Fruit fly (Drosophila melanogaster) whole organism, embryonic: ENCODE data around the gene CG6465.

Source experiments
- Asciz ChIP-seq: fragments of 200-800 bp; sonication (Bioruptor generic); optimal IDR thresholded peaks from 2 replicates; lab custom pipeline; 2017; ENCODE audit warnings: missing biosample characterization, mild to moderate bottlenecking, missing genetic modification characterization, missing genetic modification reagents
- CG10654 ChIP-seq: fragments of 200-800 bp; sonication (Bioruptor generic); optimal IDR thresholded peaks from 2 replicates; lab custom pipeline; 2016; ENCODE audit warnings: missing biosample characterization, missing genetic modification characterization
- CG11093 ChIP-seq: fragments of 200-800 bp; sonication (Bioruptor generic); IDR thresholded peaks from 3 replicates; pipeline ENCODE4 v1.3.6; 2022; ENCODE audit warnings: missing biosample characterization, missing genetic modification characterization
- CG11247 ChIP-seq: fragments of 200-800 bp; sonication (Bioruptor generic); IDR thresholded peaks from 2 replicates; pipeline ENCODE4 v1.3.6; 2022; ENCODE audit warnings: missing biosample characterization, missing genetic modification characterization
- CG11560 ChIP-seq: fragments of 200-800 bp; sonication (Bioruptor generic); IDR thresholded peaks from 3 replicates; pipeline ENCODE4 v1.3.6; 2022; ENCODE audit warnings: missing biosample characterization, missing genetic modification characterization
- CG12219 ChIP-seq: fragments of 200-800 bp; sonication (Bioruptor generic); optimal IDR thresholded peaks from 3 replicates; lab custom pipeline; 2018; ENCODE audit warnings: missing biosample characterization, mild to moderate bottlenecking, missing genetic modification characterization
- CG12769 ChIP-seq: fragments of 200-800 bp; sonication (Bioruptor generic); optimal IDR thresholded peaks from 2 replicates; lab custom pipeline; 2019; ENCODE audit warnings: missing biosample characterization, mild to moderate bottlenecking, missing genetic modification characterization, moderate library complexity
- CG14014 ChIP-seq: fragments of 200-800 bp; sonication (Bioruptor generic); IDR thresholded peaks from 2 replicates; pipeline ENCODE4 v1.3.6; 2022; ENCODE audit warnings: missing biosample characterization, missing genetic modification characterization
- CG15269 ChIP-seq: fragments of 200-800 bp; sonication (Bioruptor generic); optimal IDR thresholded peaks from 2 replicates; lab custom pipeline; 2018; ENCODE audit warnings: missing biosample characterization, mild to moderate bottlenecking, missing genetic modification characterization, moderate library complexity
- CG1603 ChIP-seq: fragments of 200-800 bp; sonication (Bioruptor generic); optimal IDR thresholded peaks from 2 replicates; lab custom pipeline; 2019; ENCODE audit warnings: missing biosample characterization, mild to moderate bottlenecking, missing genetic modification characterization, moderate library complexity
- CG17912 ChIP-seq: fragments of 200-800 bp; sonication (Bioruptor generic); optimal IDR thresholded peaks from 2 replicates; lab custom pipeline; 2018; ENCODE audit warnings: missing biosample characterization, mild to moderate bottlenecking, missing genetic modification characterization
- CG3065 ChIP-seq: fragments of 200-800 bp; sonication (Bioruptor generic); optimal IDR thresholded peaks from 2 replicates; lab custom pipeline; 2016; ENCODE audit warnings: missing biosample characterization, missing genetic modification characterization
- CG4404 ChIP-seq: fragments of 200-800 bp; sonication (Bioruptor generic); IDR thresholded peaks from 2 replicates; pipeline ENCODE4 v1.3.6; 2022; ENCODE audit warnings: missing biosample characterization, missing genetic modification characterization
- CG4854 ChIP-seq: fragments of 200-800 bp; sonication (Bioruptor generic); optimal IDR thresholded peaks from 2 replicates; lab custom pipeline; 2016; ENCODE audit warnings: missing biosample characterization, missing genetic modification characterization, inconsistent platforms
- CG6813 ChIP-seq: fragments of 200-800 bp; sonication (Bioruptor generic); optimal IDR thresholded peaks from 2 replicates; lab custom pipeline; 2017; ENCODE audit warnings: missing biosample characterization, missing genetic modification characterization, mild to moderate bottlenecking, moderate library complexity, missing genetic modification reagents
- CG7271 ChIP-seq: fragments of 200-800 bp; sonication (Bioruptor generic); optimal IDR thresholded peaks from 2 replicates; lab custom pipeline; 2018; ENCODE audit warnings: missing biosample characterization, mild to moderate bottlenecking, missing genetic modification characterization, moderate library complexity
- CG7372 ChIP-seq: fragments of 200-800 bp; sonication (Bioruptor generic); IDR thresholded peaks from 2 replicates; pipeline ENCODE4 v1.3.6; 2022; ENCODE audit warnings: missing biosample characterization, missing genetic modification characterization
- CG8281 ChIP-seq: fragments of 200-800 bp; sonication (Bioruptor generic); optimal IDR thresholded peaks from 2 replicates; lab custom pipeline; 2018; ENCODE audit warnings: missing biosample characterization, mild to moderate bottlenecking, missing genetic modification characterization, moderate library complexity
- CG8359 ChIP-seq: fragments of 200-800 bp; sonication (Bioruptor generic); optimal IDR thresholded peaks from 2 replicates; lab custom pipeline; 2017; ENCODE audit warnings: missing biosample characterization, mild to moderate bottlenecking, missing genetic modification characterization, borderline replicate concordance
- CG9609 ChIP-seq: fragments of 200-800 bp; sonication (Bioruptor generic); optimal IDR thresholded peaks from 3 replicates; lab custom pipeline; 2016; ENCODE audit warnings: missing biosample characterization, missing genetic modification characterization
- Dip3 ChIP-seq: fragments of 200-800 bp; sonication (Bioruptor generic); optimal IDR thresholded peaks from 3 replicates; lab custom pipeline; 2016; ENCODE audit warnings: missing biosample characterization, missing genetic modification characterization
- Doc2 ChIP-seq: fragments of 200-800 bp; sonication (Bioruptor generic); IDR thresholded peaks from 2 replicates; pipeline ENCODE4 v1.3.6; 2022; ENCODE audit warnings: missing biosample characterization, missing genetic modification characterization
- Dref ChIP-seq: fragments of 200-800 bp; sonication (Bioruptor generic); IDR thresholded peaks from 2 replicates; pipeline ENCODE4 v1.3.6; 2022; ENCODE audit warnings: missing biosample characterization, missing genetic modification characterization
- Hand ChIP-seq: fragments of 200-800 bp; sonication (Bioruptor generic); optimal IDR thresholded peaks from 2 replicates; lab custom pipeline; 2017; ENCODE audit warnings: mild to moderate bottlenecking, missing biosample characterization, missing genetic modification reagents, missing genetic modification characterization
- HmgD ChIP-seq: fragments of 200-800 bp; sonication (Bioruptor generic); optimal IDR thresholded peaks from 3 replicates; lab custom pipeline; 2016; ENCODE audit warnings: missing biosample characterization, missing genetic modification characterization
- Hr3 ChIP-seq: fragments of 200-800 bp; sonication (Bioruptor generic); optimal IDR thresholded peaks from 3 replicates; lab custom pipeline; 2016; ENCODE audit warnings: missing biosample characterization, missing genetic modification characterization
- Kr ChIP-seq: fragments of 200-800 bp; sonication (Bioruptor generic); optimal IDR thresholded peaks from 2 replicates; lab custom pipeline; 2017; ENCODE audit warnings: missing biosample characterization, mild to moderate bottlenecking, missing genetic modification characterization
- Myb ChIP-seq: fragments of 200-800 bp; sonication (Bioruptor generic); optimal IDR thresholded peaks from 2 replicates; lab custom pipeline; 2016; ENCODE audit warnings: missing biosample characterization, missing genetic modification characterization
- NC2α ChIP-seq: fragments of 200-800 bp; sonication (Bioruptor generic); optimal IDR thresholded peaks from 2 replicates; lab custom pipeline; 2016; ENCODE audit warnings: missing biosample characterization, missing genetic modification characterization
- Optix ChIP-seq: fragments of 200-800 bp; sonication (Bioruptor generic); IDR thresholded peaks from 3 replicates; pipeline ENCODE4 v1.3.6; 2022; ENCODE audit warnings: missing biosample characterization, missing genetic modification characterization
- Ptx1 ChIP-seq: fragments of 200-800 bp; sonication (Bioruptor generic); IDR thresholded peaks from 2 replicates; pipeline ENCODE4 v1.3.6; 2022; ENCODE audit warnings: missing biosample characterization, missing genetic modification characterization
- bowl ChIP-seq: fragments of 200-800 bp; sonication (Bioruptor generic); IDR thresholded peaks from 2 replicates; pipeline ENCODE4 v1.3.6; 2022; ENCODE audit warnings: missing biosample characterization, missing genetic modification characterization
- cg ChIP-seq: fragments of 200-800 bp; sonication (Bioruptor generic); optimal IDR thresholded peaks from 3 replicates; lab custom pipeline; 2019; ENCODE audit warnings: missing biosample characterization, mild to moderate bottlenecking, missing genetic modification characterization, moderate library complexity
- crol ChIP-seq: fragments of 200-800 bp; sonication (Bioruptor generic); IDR thresholded peaks from 2 replicates; pipeline ENCODE4 v1.3.6; 2022; ENCODE audit warnings: missing biosample characterization, missing genetic modification characterization
- disco-r ChIP-seq: fragments of 200-800 bp; sonication (Bioruptor generic); optimal IDR thresholded peaks from 2 replicates; lab custom pipeline; 2016; ENCODE audit warnings: missing biosample characterization, missing genetic modification characterization
- eyg ChIP-seq: fragments of 200-800 bp; sonication (Bioruptor generic); optimal IDR thresholded peaks from 3 replicates; lab custom pipeline; 2016; ENCODE audit warnings: missing biosample characterization, missing genetic modification characterization
- kay ChIP-seq: fragments of 200-800 bp; sonication (Bioruptor generic); optimal IDR thresholded peaks from 2 replicates; lab custom pipeline; 2016; ENCODE audit warnings: missing biosample characterization, missing genetic modification characterization
- lov ChIP-seq, 2 experiments: fragments of 200-800 bp in 1 of 2; fragments of >200 bp in 1 of 2; sonication (Bioruptor generic) in 1 of 2; IDR thresholded peaks in 1 of 2; optimal IDR thresholded peaks in 1 of 2; 2 replicates in 1 of 2; 3 replicates in 1 of 2; pipeline versions ENCODE4 v1.3.6 to Lab custom; 2017 to 2022; ENCODE audit warnings: missing biosample characterization in 1 of 2, missing genetic modification characterization in 1 of 2
- nerfin-2 ChIP-seq: fragments of 200-800 bp; sonication (Bioruptor generic); IDR thresholded peaks from 2 replicates; pipeline ENCODE4 v1.3.6; 2022; ENCODE audit warnings: missing biosample characterization, missing genetic modification characterization; ENCODE audit not compliant: partially characterized antibody
- pfk ChIP-seq: fragments of 200-800 bp; sonication (Bioruptor generic); optimal IDR thresholded peaks from 2 replicates; lab custom pipeline; 2018; ENCODE audit warnings: missing biosample characterization, mild to moderate bottlenecking, missing genetic modification characterization, moderate library complexity
- pho ChIP-seq: fragments of 200-800 bp; sonication (Bioruptor generic); optimal IDR thresholded peaks from 2 replicates; lab custom pipeline; 2016; ENCODE audit warnings: missing biosample characterization, missing genetic modification characterization
- salm ChIP-seq: fragments of 200-800 bp; sonication (Bioruptor generic); optimal IDR thresholded peaks from 2 replicates; lab custom pipeline; 2018; ENCODE audit warnings: missing biosample characterization, mild to moderate bottlenecking, missing genetic modification characterization
- sd ChIP-seq: fragments of 200-800 bp; sonication (Bioruptor generic); optimal IDR thresholded peaks from 3 replicates; lab custom pipeline; 2018; ENCODE audit warnings: missing biosample characterization, mild to moderate bottlenecking, missing genetic modification characterization, moderate library complexity
- sens-2 ChIP-seq: fragments of 200-800 bp; sonication (Bioruptor generic); IDR thresholded peaks from 2 replicates; pipeline ENCODE4 v1.3.6; 2022; ENCODE audit warnings: missing biosample characterization, missing genetic modification characterization
- tna ChIP-seq: fragments of 200-800 bp; sonication (Bioruptor generic); IDR thresholded peaks from 2 replicates; pipeline ENCODE4 v1.3.6; 2022; ENCODE audit warnings: missing biosample characterization, missing genetic modification characterization; ENCODE audit not compliant: partially characterized antibody
- unc-4 ChIP-seq: fragments of 200-800 bp; sonication (Bioruptor generic); IDR thresholded peaks from 2 replicates; pipeline ENCODE4 v1.3.6; 2022; ENCODE audit warnings: missing biosample characterization, missing genetic modification characterization; ENCODE audit not compliant: partially characterized antibody
- wek ChIP-seq: fragments of 200-800 bp; sonication (Bioruptor generic); optimal IDR thresholded peaks from 3 replicates; lab custom pipeline; 2018; ENCODE audit warnings: missing biosample characterization, mild to moderate bottlenecking, missing genetic modification characterization, moderate library complexity

The CG6465 gene

dm6 chr3R:10680825-10681681 lies 4.0 kb upstream of the CG6465 start, which contains the start of gene Phyhd1 (continued):
- TF ChIP-seq pho (GFP tag; lab: Kevin White, UChicago) (peak; percentile 94), CG3065 (GFP tag; lab: Kevin White, UChicago) (peak; percentile 73), CG14014 (peak; percentile 92), CG12769 (peak; percentile 97), cg (GFP tag; lab: Kevin White, UChicago) (no peak), CG4854 (GFP tag; lab: Kevin White, UChicago) (peak; percentile 94), CG8281 (tag; lab: Kevin White, UChicago) (peak; percentile 66), CG17912 (no peak), CG1603 (peak; percentile 97), CG7372 (peak; percentile 90), unc-4 (GFP tag; lab: Robert Waterston, UW) (no peak), Hr3 (GFP tag; lab: Kevin White, UChicago) (peak; percentile 94), kay (GFP tag; lab: Kevin White, UChicago) (peak; percentile 95), bowl (GFP tag; lab: Robert Waterston, UW) (peak; percentile 82), wek (GFP tag; lab: Kevin White, UChicago) (peak; percentile 81), CG4404 (GFP tag; lab: Robert Waterston, UW) (peak; percentile 82), Myb (GFP tag; lab: Kevin White, UChicago) (peak; percentile 87), Dip3 (GFP tag; lab: Kevin White, UChicago) (peak; percentile 95), sd (tag; lab: Kevin White, UChicago) (peak; percentile 87), CG15269 (tag; lab: Kevin White, UChicago) (peak; percentile 94), CG9609 (GFP tag; lab: Kevin White, UChicago) (peak; percentile 95), Kr (GFP tag; lab: Kevin White, UChicago) (no peak), CG11247 (GFP tag; lab: Robert Waterston, UW) (peak; percentile 90), CG8359 (GFP tag; lab: Kevin White, UChicago) (peak; percentile 83), crol (GFP tag; lab: Robert Waterston, UW) (peak; percentile 47; the same call in 1 of the 2 replicates), nerfin-2 (GFP tag; lab: Robert Waterston, UW) (no peak), CG7271 (tag; lab: Kevin White, UChicago) (peak; percentile 65), CG11560 (peak; percentile 82), CG11093 (peak; percentile 83), CG12219 (GFP tag; lab: Kevin White, UChicago) (peak; percentile 94), CG6813 (GFP tag; lab: Kevin White, UChicago) (peak; percentile 89), salm (tag; lab: Kevin White, UChicago) (peak; percentile 95), lov (optimal IDR thresholded peaks at IDR 0.05; lab: Kevin White, UChicago) (no peak), lov (GFP tag; IDR thresholded peaks at IDR 0.05; lab: Robert Waterston, UW) (peak; percentile 81; the same call in 2 of the 3 replicates), tna (GFP tag; lab: Robert Waterston, UW) (no peak; the same call in 1 of the 2 replicates), Doc2 (GFP tag; lab: Robert Waterston, UW) (peak; percentile 53; the same call in 1 of the 2 replicates), eyg (peak; percentile 92), Ptx1 (GFP tag; lab: Robert Waterston, UW) (peak; percentile 95), sens-2 (peak; percentile 87), Asciz (GFP tag; lab: Kevin White, UChicago) (peak; percentile 91), pfk (GFP tag; lab: Kevin White, UChicago) (no peak), Optix (GFP tag; lab: Robert Waterston, UW) (peak; percentile 82), Dref (GFP tag; lab: Robert Waterston, UW) (0 out of 2 replicates have a peak, but pooled peaks have one; percentile 6), CG10654 (GFP tag; lab: Kevin White, UChicago) (peak; percentile 90), Hand (GFP tag; lab: Kevin White, UChicago) (peak; percentile 88), HmgD (GFP tag; lab: Kevin White, UChicago) (peak; percentile 95), NC2α (peak; percentile 93), disco-r (GFP tag; lab: Kevin White, UChicago) (peak; percentile 93)
